Worm (Caenorhabditis elegans): ENCODE measurements around the gene F47B7.3.

DNA sequence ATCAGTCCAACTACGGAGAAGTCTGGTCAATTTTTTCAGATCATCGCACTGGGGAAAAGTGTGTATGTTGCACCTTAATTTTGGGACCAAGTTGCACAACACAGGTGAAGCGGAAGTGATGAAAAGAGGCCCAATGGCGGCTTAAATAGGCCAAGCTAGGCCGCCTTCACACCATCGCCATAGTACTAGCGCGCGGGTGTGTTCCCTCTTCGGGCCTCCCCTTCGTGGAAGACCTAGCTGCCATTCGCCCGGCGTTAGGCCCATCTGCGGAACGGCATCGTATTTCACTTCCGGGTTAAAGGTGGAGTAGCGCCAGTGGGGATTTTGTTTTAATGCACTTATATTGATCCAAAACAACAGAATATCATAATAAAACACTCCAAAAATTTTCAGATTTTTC, 4.4 kb downstream of the F47B7.3 start:
- TF ChIP-seq F13H6.1 (tag; optimal IDR thresholded peaks at IDR 0.05) (no peak), snpc-4 (tag; optimal IDR thresholded peaks at IDR 0.05) (no peak), unc-62 (GFP tag; optimal IDR thresholded peaks at IDR 0.05) (no peak), nhr-23 (tag; optimal IDR thresholded peaks at IDR 0.05) (no peak), C34F6.9 (tag; optimal IDR thresholded peaks at IDR 0.05) (no peak), fos-1 (tag; optimal IDR thresholded peaks at IDR 0.05) (no peak), ztf-11 (tag; optimal IDR thresholded peaks at IDR 0.05) (no peak), mbf-1 (tag; optimal IDR thresholded peaks at IDR 0.05) (no peak), nhr-21 (tag; optimal IDR thresholded peaks at IDR 0.05) (no peak), nhr-237 (tag; optimal IDR thresholded peaks at IDR 0.05) (no peak), ZK546.5 (tag; optimal IDR thresholded peaks at IDR 0.05) (no peak), egl-27 (tag; optimal IDR thresholded peaks at IDR 0.05) (no peak)

Data from whole organism, L2 larva.